Fruit fly (Drosophila melanogaster) whole organism, embryonic: ENCODE measurements around the gene CG34427.

ENCODE experiments used
- Antp ChIP-seq: fragments of 200-800 bp; sonication (Bioruptor generic); optimal IDR thresholded peaks from 3 replicates; lab custom pipeline; 2016; ENCODE audit warnings: missing biosample characterization, missing genetic modification characterization
- B-H1 ChIP-seq: fragments of 200-800 bp; sonication (Bioruptor generic); IDR thresholded peaks from 3 replicates; pipeline ENCODE4 v1.3.6; 2022; ENCODE audit warnings: missing biosample characterization, missing genetic modification characterization
- CG11093 ChIP-seq: fragments of 200-800 bp; sonication (Bioruptor generic); IDR thresholded peaks from 3 replicates; pipeline ENCODE4 v1.3.6; 2022; ENCODE audit warnings: missing biosample characterization, missing genetic modification characterization
- CG11695 ChIP-seq: fragments of 200-800 bp; sonication (Bioruptor generic); IDR thresholded peaks from 3 replicates; pipeline ENCODE4 v1.3.6; 2022; ENCODE audit warnings: missing biosample characterization, missing genetic modification characterization
- CG12071 ChIP-seq: fragments of 200-800 bp; sonication (Bioruptor generic); optimal IDR thresholded peaks from 3 replicates; lab custom pipeline; 2018; ENCODE audit warnings: missing biosample characterization, mild to moderate bottlenecking, missing genetic modification characterization
- CG12769 ChIP-seq: fragments of 200-800 bp; sonication (Bioruptor generic); optimal IDR thresholded peaks from 2 replicates; lab custom pipeline; 2019; ENCODE audit warnings: missing biosample characterization, mild to moderate bottlenecking, missing genetic modification characterization, moderate library complexity
- CG12942 ChIP-seq: fragments of 200-800 bp; sonication (Bioruptor generic); optimal IDR thresholded peaks from 3 replicates; lab custom pipeline; 2016; ENCODE audit warnings: missing biosample characterization, missing genetic modification characterization
- CG14014 ChIP-seq: fragments of 200-800 bp; sonication (Bioruptor generic); IDR thresholded peaks from 2 replicates; pipeline ENCODE4 v1.3.6; 2022; ENCODE audit warnings: missing biosample characterization, missing genetic modification characterization
- CG15073 ChIP-seq: fragments of 200-800 bp; sonication (Bioruptor generic); optimal IDR thresholded peaks from 2 replicates; lab custom pipeline; 2016; ENCODE audit warnings: missing biosample characterization, missing genetic modification characterization
- CG1647 ChIP-seq: fragments of 200-800 bp; sonication (Bioruptor generic); optimal IDR thresholded peaks from 3 replicates; lab custom pipeline; 2016; ENCODE audit warnings: missing biosample characterization, missing genetic modification characterization
- CG5245 ChIP-seq: fragments of 200-800 bp; sonication (Bioruptor generic); optimal IDR thresholded peaks from 3 replicates; lab custom pipeline; 2016; ENCODE audit warnings: missing biosample characterization, missing genetic modification characterization
- CG5953 ChIP-seq: fragments of 200-800 bp; sonication (Bioruptor generic); IDR thresholded peaks from 2 replicates; pipeline ENCODE4 v1.3.6; 2022; ENCODE audit warnings: missing biosample characterization, missing genetic modification characterization
- CG6272 ChIP-seq: fragments of 200-800 bp; sonication (Bioruptor generic); IDR thresholded peaks from 2 replicates; pipeline ENCODE4 v1.3.6; 2022; ENCODE audit warnings: missing biosample characterization, missing genetic modification characterization
- CG6689 ChIP-seq: fragments of 200-800 bp; sonication (Bioruptor generic); IDR thresholded peaks from 2 replicates; pipeline ENCODE4 v1.3.6; 2022; ENCODE audit warnings: missing biosample characterization, missing genetic modification characterization
- CG6791 ChIP-seq: fragments of 200-800 bp; sonication (Bioruptor generic); IDR thresholded peaks from 3 replicates; pipeline ENCODE4 v1.3.6; 2022; ENCODE audit warnings: missing biosample characterization, missing genetic modification characterization; ENCODE audit not compliant: partially characterized antibody
- CG7839 ChIP-seq: fragments of 200-800 bp; sonication (Bioruptor generic); optimal IDR thresholded peaks from 3 replicates; lab custom pipeline; 2018; ENCODE audit warnings: missing biosample characterization, mild to moderate bottlenecking, missing genetic modification characterization, moderate library complexity
- CG8281 ChIP-seq: fragments of 200-800 bp; sonication (Bioruptor generic); optimal IDR thresholded peaks from 2 replicates; lab custom pipeline; 2018; ENCODE audit warnings: missing biosample characterization, mild to moderate bottlenecking, missing genetic modification characterization, moderate library complexity
- CG8290 ChIP-seq, 3 experiments: fragments of 200-800 bp; sonication (Bioruptor generic); optimal IDR thresholded peaks; 2 replicates each; lab custom pipeline; 2016 to 2019; ENCODE audit warnings: missing biosample characterization in 3 of 3, missing genetic modification characterization in 3 of 3, mild to moderate bottlenecking in 2 of 3, moderate library complexity in 1 of 3
- HmgZ ChIP-seq: fragments of 200-800 bp; sonication (Bioruptor generic); optimal IDR thresholded peaks from 2 replicates; lab custom pipeline; 2018; ENCODE audit warnings: missing biosample characterization, mild to moderate bottlenecking, missing genetic modification characterization
- Hr51 ChIP-seq, 2 experiments: fragments of 200-800 bp; sonication (Bioruptor generic); optimal IDR thresholded peaks; 2 replicates in 1 of 2; 3 replicates in 1 of 2; lab custom pipeline; 2016 to 2018; ENCODE audit warnings: missing biosample characterization in 2 of 2, missing genetic modification characterization in 2 of 2, mild to moderate bottlenecking in 1 of 2, moderate library complexity in 1 of 2
- Med ChIP-seq: fragments of 200-800 bp; sonication (Bioruptor generic); peaks from one replicate; lab custom pipeline; 2016; ENCODE audit warnings: missing biosample characterization, missing genetic modification characterization, mild to moderate bottlenecking, inconsistent platforms, moderate library complexity
- Meics ChIP-seq: fragments of 200-800 bp; sonication (Bioruptor generic); optimal IDR thresholded peaks from 2 replicates; lab custom pipeline; 2017; ENCODE audit warnings: missing biosample characterization, mild to moderate bottlenecking, missing genetic modification characterization
- NK7.1 ChIP-seq: fragments of 200-800 bp; sonication (Bioruptor generic); optimal IDR thresholded peaks from 3 replicates; lab custom pipeline; 2016; ENCODE audit warnings: missing biosample characterization, missing genetic modification characterization
- Ptx1 ChIP-seq: fragments of 200-800 bp; sonication (Bioruptor generic); IDR thresholded peaks from 2 replicates; pipeline ENCODE4 v1.3.6; 2022; ENCODE audit warnings: missing biosample characterization, missing genetic modification characterization
- Rfx ChIP-seq: fragments of 200-800 bp; sonication (Bioruptor generic); IDR thresholded peaks from 2 replicates; pipeline ENCODE4 v1.3.6; 2022; ENCODE audit warnings: missing biosample characterization, missing genetic modification characterization
- Spps ChIP-seq: fragments of 200-800 bp; sonication (Bioruptor generic); optimal IDR thresholded peaks from 2 replicates; lab custom pipeline; 2018; ENCODE audit warnings: missing biosample characterization, mild to moderate bottlenecking, missing genetic modification characterization
- Sry-δ ChIP-seq: fragments of 200-800 bp; sonication (Bioruptor generic); optimal IDR thresholded peaks from 2 replicates; lab custom pipeline; 2016; ENCODE audit warnings: missing biosample characterization, missing genetic modification characterization
- Trl ChIP-seq, 3 experiments: fragments of >200 bp in 2 of 3; fragments of 200-800 bp in 1 of 3; sonication (Bioruptor generic) in 1 of 3; optimal IDR thresholded peaks; 2 replicates in 1 of 3; 3 replicates in 2 of 3; lab custom pipeline; 2016 to 2017; ENCODE audit warnings: missing biosample characterization in 1 of 3, missing genetic modification characterization in 1 of 3
- amos ChIP-seq: fragments of 200-800 bp; sonication (Bioruptor generic); IDR thresholded peaks from 2 replicates; pipeline ENCODE4 v1.3.6; 2022; ENCODE audit warnings: missing biosample characterization, missing genetic modification characterization; ENCODE audit not compliant: partially characterized antibody
- ap ChIP-seq: fragments of 200-800 bp; sonication (Bioruptor generic); IDR thresholded peaks from 2 replicates; pipeline ENCODE4 v1.3.6; 2022; ENCODE audit warnings: missing biosample characterization, missing genetic modification characterization
- bcd ChIP-seq: fragments of 200-800 bp; sonication (Bioruptor generic); optimal IDR thresholded peaks from 2 replicates; lab custom pipeline; 2017; ENCODE audit warnings: missing biosample characterization, mild to moderate bottlenecking, missing genetic modification characterization
- bsh ChIP-seq, 2 experiments: fragments of 200-800 bp; sonication (Bioruptor generic); optimal IDR thresholded peaks; 2 replicates each; lab custom pipeline; 2017 to 2018; ENCODE audit warnings: mild to moderate bottlenecking in 2 of 2, missing biosample characterization in 2 of 2, missing genetic modification characterization in 2 of 2, moderate library complexity in 1 of 2
- ci ChIP-seq: fragments of 200-800 bp; sonication (Bioruptor generic); IDR thresholded peaks from 3 replicates; pipeline ENCODE4 v1.3.6; 2022; ENCODE audit warnings: missing biosample characterization, missing genetic modification characterization
- croc ChIP-seq: fragments of 200-800 bp; sonication (Bioruptor generic); conservative IDR thresholded peaks from 3 replicates; pipeline ENCODE4 v1.3.6; 2022; ENCODE audit warnings: missing biosample characterization, missing genetic modification characterization
- crol ChIP-seq: fragments of 200-800 bp; sonication (Bioruptor generic); IDR thresholded peaks from 2 replicates; pipeline ENCODE4 v1.3.6; 2022; ENCODE audit warnings: missing biosample characterization, missing genetic modification characterization
- dmrt11E ChIP-seq: fragments of 200-800 bp; sonication (Bioruptor generic); optimal IDR thresholded peaks from 3 replicates; lab custom pipeline; 2018; ENCODE audit warnings: missing biosample characterization, mild to moderate bottlenecking, missing genetic modification characterization, moderate library complexity
- eve ChIP-seq, 2 experiments: fragments of >200 bp; optimal IDR thresholded peaks; 2 replicates each; lab custom pipeline; 2017; ENCODE audit warnings: missing biosample characterization in 2 of 2, missing genetic modification characterization in 2 of 2
- fd96Cb ChIP-seq: fragments of 200-800 bp; sonication (Bioruptor generic); optimal IDR thresholded peaks from 2 replicates; lab custom pipeline; 2018; ENCODE audit warnings: missing biosample characterization, mild to moderate bottlenecking, missing genetic modification characterization, moderate library complexity
- gcm2 ChIP-seq: fragments of 200-800 bp; sonication (Bioruptor generic); optimal IDR thresholded peaks from 2 replicates; lab custom pipeline; 2016; ENCODE audit warnings: missing biosample characterization, missing genetic modification characterization
- hbn ChIP-seq: fragments of 200-800 bp; sonication (Bioruptor generic); IDR thresholded peaks from 2 replicates; pipeline ENCODE4 v1.3.6; 2022; ENCODE audit warnings: missing biosample characterization, missing genetic modification characterization; ENCODE audit not compliant: partially characterized antibody
- lmd ChIP-seq: fragments of 200-800 bp; sonication (Bioruptor generic); IDR thresholded peaks from 2 replicates; pipeline ENCODE4 v1.3.6; 2022; ENCODE audit warnings: missing biosample characterization, missing genetic modification characterization
- otp ChIP-seq: fragments of 200-800 bp; sonication (Bioruptor generic); IDR thresholded peaks from 3 replicates; pipeline ENCODE4, ENCODE4 v1.3.6; 2022; ENCODE audit warnings: missing biosample characterization, missing genetic modification characterization
- pan ChIP-seq, 4 experiments: fragments of >200 bp in 3 of 4; fragments of 200-800 bp in 1 of 4; sonication (Bioruptor generic) in 1 of 4; optimal IDR thresholded peaks in 3 of 4; IDR thresholded peaks in 1 of 4; 2 replicates each; pipeline versions ENCODE4 v1.3.6 to Lab custom; 2017 to 2022; ENCODE audit warnings: missing biosample characterization in 2 of 4, missing genetic modification characterization in 2 of 4, mixed read lengths in 1 of 4
- psq ChIP-seq: fragments of 200-800 bp; sonication (Bioruptor generic); optimal IDR thresholded peaks from 2 replicates; lab custom pipeline; 2017; ENCODE audit warnings: missing biosample characterization, missing genetic modification characterization
- rib ChIP-seq: fragments of 200-800 bp; sonication (Bioruptor generic); IDR thresholded peaks from 2 replicates; pipeline ENCODE4 v1.3.6; 2022; ENCODE audit warnings: missing biosample characterization, missing genetic modification characterization
- tgo ChIP-seq: fragments of 200-800 bp; sonication (Bioruptor generic); IDR thresholded peaks from 3 replicates; pipeline ENCODE4 v1.3.6; 2022; ENCODE audit warnings: missing biosample characterization, missing genetic modification characterization
- tup ChIP-seq: fragments of 200-800 bp; sonication (Bioruptor generic); optimal IDR thresholded peaks from 2 replicates; lab custom pipeline; 2016; ENCODE audit warnings: missing biosample characterization, mild to moderate bottlenecking, missing genetic modification characterization, moderate library complexity
- unpg ChIP-seq: fragments of 200-800 bp; sonication (Bioruptor generic); optimal IDR thresholded peaks from 3 replicates; lab custom pipeline; 2018; ENCODE audit warnings: missing biosample characterization, mild to moderate bottlenecking, missing genetic modification characterization, moderate library complexity

CG34427 gene

DNA sequence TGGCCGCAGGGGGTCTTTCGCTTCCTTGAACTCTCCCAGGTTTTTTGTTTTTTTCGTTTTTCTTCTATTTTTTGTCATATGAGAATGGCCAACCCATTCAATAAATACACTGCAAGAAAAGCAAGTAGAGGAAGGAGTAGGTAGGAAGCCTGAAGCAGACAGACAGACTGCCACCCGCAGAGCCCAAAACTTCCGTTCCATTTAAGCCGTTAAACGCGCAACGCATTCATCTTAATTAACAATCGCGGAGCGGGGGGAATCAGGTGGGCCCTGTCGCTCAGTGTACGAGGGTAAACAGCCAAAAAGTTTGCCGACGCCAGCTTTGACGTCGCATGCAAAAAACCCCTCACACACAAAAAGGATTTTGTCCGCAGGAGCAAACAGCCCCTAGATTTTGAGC lies 48.3 kb downstream of the CG34427 start (continued):
- TF ChIP-seq pan (optimal IDR thresholded peaks at IDR 0.05; lab: Kevin White, UChicago) (no peak), pan (GFP tag; optimal IDR thresholded peaks at IDR 0.05 in 1 of 2, IDR thresholded peaks at IDR 0.05 in 1 of 2) (peak in 1 of 2 experiments; percentile 66), CG6791 (GFP tag; lab: Robert Waterston, UW) (no peak), Trl (optimal IDR thresholded peaks at IDR 0.05; lab: Kevin White, UChicago) (no peak), Trl (GFP tag; optimal IDR thresholded peaks at IDR 0.05; lab: Kevin White, UChicago) (peak; percentile 12), lmd (GFP tag; lab: Robert Waterston, UW) (peak; percentile 47), bcd (no peak), Ptx1 (GFP tag; lab: Robert Waterston, UW) (0 out of 2 replicates have a peak, but pooled peaks have one; percentile 33), CG11695 (GFP tag; lab: Robert Waterston, UW) (peak; percentile 33; the same call in 1 of the 3 replicates), CG8290 (GFP tag; optimal IDR thresholded peaks at IDR 0.05; lab: Kevin White, UChicago) (no peak), CG8290 (tag; optimal IDR thresholded peaks at IDR 0.05; lab: Kevin White, UChicago) (peak in 1 of 2 experiments; percentile 74), CG6689 (GFP tag; lab: Robert Waterston, UW) (peak; percentile 29; the same call in 1 of the 2 replicates), CG7839 (tag; lab: Kevin White, UChicago) (peak; percentile 44), Rfx (GFP tag; lab: Robert Waterston, UW) (peak; percentile 67), Meics (peak; percentile 33), CG14014 (GFP tag; lab: Robert Waterston, UW) (peak; percentile 48; the same call in 1 of the 2 replicates), CG12071 (GFP tag; lab: Kevin White, UChicago) (peak; percentile 31), CG12942 (GFP tag; lab: Kevin White, UChicago) (peak; percentile 11), CG12769 (tag; lab: Kevin White, UChicago) (peak; percentile 50), unpg (peak; percentile 18), otp (GFP tag; lab: Robert Waterston, UW) (peak; percentile 60; the same call in 1 of the 3 replicates), gcm2 (GFP tag; lab: Kevin White, UChicago) (no peak), fd96Cb (peak; percentile 8), CG1647 (GFP tag; lab: Kevin White, UChicago) (no peak), eve (GFP tag; optimal IDR thresholded peaks at IDR 0.05; lab: Kevin White, UChicago) (no peak), Antp (GFP tag; lab: Kevin White, UChicago) (peak; percentile 53), NK7.1 (GFP tag; lab: Kevin White, UChicago) (no peak), psq (GFP tag; lab: Kevin White, UChicago) (peak; percentile 14), rib (0 out of 2 replicates have a peak, but pooled peaks have one; percentile 31), Med (peak; percentile 89), tup (GFP tag; lab: Kevin White, UChicago) (no peak), HmgZ (tag; lab: Kevin White, UChicago) (no peak), Sry-δ (GFP tag; lab: Kevin White, UChicago) (no peak), croc (GFP tag; lab: Robert Waterston, UW) (no peak), ap (GFP tag; lab: Robert Waterston, UW) (no peak), hbn (no peak), Hr51 (GFP tag; optimal IDR thresholded peaks at IDR 0.05; lab: Kevin White, UChicago) (peak in 1 of 2 experiments; percentile 32), crol (GFP tag; lab: Robert Waterston, UW) (peak; percentile 30; the same call in 1 of the 2 replicates), CG8281 (tag; lab: Kevin White, UChicago) (no peak), CG5953 (peak; percentile 49; the same call in 1 of the 2 replicates), B-H1 (peak; percentile 33; the same call in 2 of the 3 replicates), CG11093 (GFP tag; lab: Robert Waterston, UW) (0 out of 3 replicates have a peak, but pooled peaks have one; percentile 17), CG6272 (GFP tag; lab: Robert Waterston, UW) (0 out of 2 replicates have a peak, but pooled peaks have one; percentile 26), amos (GFP tag; lab: Robert Waterston, UW) (no peak), tgo (peak; percentile 43; the same call in 2 of the 3 replicates), Spps (tag; lab: Kevin White, UChicago) (no peak), bsh (GFP tag; optimal IDR thresholded peaks at IDR 0.05; lab: Kevin White, UChicago) (peak in 1 of 2 experiments; percentile 2), CG15073 (GFP tag; lab: Kevin White, UChicago) (no peak), dmrt11E (tag; lab: Kevin White, UChicago) (no peak), CG5245 (peak; percentile 13), ci (peak; percentile 64; the same call in 1 of the 3 replicates)
